Fruit fly (Drosophila melanogaster) whole organism, prepupa: ENCODE data around the gene CG2794.

Experiments
- CG10631 ChIP-seq: fragments of 200-800 bp; sonication (Bioruptor generic); optimal IDR thresholded peaks from 2 replicates; lab custom pipeline; 2016; ENCODE audit warnings: missing biosample characterization, missing genetic modification characterization
- CG10669 ChIP-seq: fragments of 200-800 bp; sonication (Bioruptor generic); optimal IDR thresholded peaks from 3 replicates; lab custom pipeline; 2018; ENCODE audit warnings: missing biosample characterization, mild to moderate bottlenecking, missing genetic modification characterization, moderate library complexity
- CG11294 ChIP-seq: fragments of 200-800 bp; sonication (Bioruptor generic); IDR thresholded peaks from 2 replicates; pipeline ENCODE4 v1.3.6; 2022; ENCODE audit warnings: missing biosample characterization, missing genetic modification characterization
- CG11762 ChIP-seq: fragments of 200-800 bp; sonication (Bioruptor generic); optimal IDR thresholded peaks from 3 replicates; lab custom pipeline; 2016; ENCODE audit warnings: missing biosample characterization, missing genetic modification characterization; ENCODE audit not compliant: insufficient read depth
- CG11902 ChIP-seq: fragments of 200-800 bp; sonication (Bioruptor generic); optimal IDR thresholded peaks from 3 replicates; lab custom pipeline; 2016; ENCODE audit warnings: missing biosample characterization, missing genetic modification characterization
- CG15336 ChIP-seq: fragments of 200-800 bp; sonication (Bioruptor generic); IDR thresholded peaks from 2 replicates; pipeline ENCODE4 v1.3.6; 2022; ENCODE audit warnings: missing biosample characterization, missing genetic modification characterization
- CG1621 ChIP-seq: fragments of 200-800 bp; sonication (Bioruptor generic); optimal IDR thresholded peaks from 3 replicates; lab custom pipeline; 2018; ENCODE audit warnings: missing biosample characterization, mild to moderate bottlenecking, missing genetic modification characterization
- CG16779 ChIP-seq: fragments of 200-800 bp; sonication (Bioruptor generic); optimal IDR thresholded peaks from 3 replicates; lab custom pipeline; 2017; ENCODE audit warnings: missing biosample characterization, mild to moderate bottlenecking, missing genetic modification characterization
- CG3032 ChIP-seq: fragments of 200-800 bp; optimal IDR thresholded peaks from 2 replicates; lab custom pipeline; 2019; ENCODE audit warnings: missing biosample characterization, mild to moderate bottlenecking, missing genetic modification characterization, moderate library complexity
- CG31627 ChIP-seq: fragments of 200-800 bp; sonication (Bioruptor generic); optimal IDR thresholded peaks from 3 replicates; lab custom pipeline; 2016; ENCODE audit warnings: missing biosample characterization, missing genetic modification characterization
- CG3919 ChIP-seq: fragments of 200-800 bp; sonication (Bioruptor generic); optimal IDR thresholded peaks from 3 replicates; lab custom pipeline; 2016; ENCODE audit warnings: missing biosample characterization, missing genetic modification characterization
- CG6792 ChIP-seq: fragments of 200-800 bp; sonication (Bioruptor generic); optimal IDR thresholded peaks from 3 replicates; lab custom pipeline; 2016; ENCODE audit warnings: missing biosample characterization, missing genetic modification characterization
- CG6808 ChIP-seq: fragments of 200-800 bp; sonication (Bioruptor generic); optimal IDR thresholded peaks from 3 replicates; lab custom pipeline; 2017; ENCODE audit warnings: missing biosample characterization, missing genetic modification characterization, mild to moderate bottlenecking, moderate library complexity, missing genetic modification reagents
- CG6854 ChIP-seq: fragments of 200-800 bp; sonication (Bioruptor generic); optimal IDR thresholded peaks from 2 replicates; lab custom pipeline; 2017; ENCODE audit warnings: missing biosample characterization, mild to moderate bottlenecking, missing genetic modification characterization
- CG8119 ChIP-seq: fragments of 200-800 bp; sonication (Bioruptor generic); IDR thresholded peaks from 3 replicates; pipeline ENCODE4 v1.3.6; 2022; ENCODE audit warnings: missing biosample characterization, missing genetic modification characterization
- CG8319 ChIP-seq: fragments of 200-800 bp; sonication (Bioruptor generic); optimal IDR thresholded peaks from 3 replicates; lab custom pipeline; 2016; ENCODE audit warnings: missing biosample characterization, missing genetic modification characterization
- CG8632 ChIP-seq: fragments of 200-800 bp; sonication (Bioruptor generic); optimal IDR thresholded peaks from 3 replicates; lab custom pipeline; 2016; ENCODE audit warnings: missing biosample characterization, missing genetic modification characterization
- CG9139 ChIP-seq: fragments of 200-800 bp; sonication (Bioruptor generic); optimal IDR thresholded peaks from 3 replicates; lab custom pipeline; 2017; ENCODE audit warnings: missing biosample characterization, mild to moderate bottlenecking, missing genetic modification characterization
- Eip75B ChIP-seq: fragments of 200-800 bp; sonication (Bioruptor generic); optimal IDR thresholded peaks from 3 replicates; lab custom pipeline; 2016; ENCODE audit warnings: missing biosample characterization, missing genetic modification characterization
- Eip78C ChIP-seq: fragments of 200-800 bp; sonication (Bioruptor generic); peaks from one replicate; lab custom pipeline; 2016; ENCODE audit warnings: missing biosample characterization, missing genetic modification characterization
- Eip93F ChIP-seq: fragments of 200-800 bp; sonication (Bioruptor generic); optimal IDR thresholded peaks from 2 replicates; lab custom pipeline; 2016; ENCODE audit warnings: missing biosample characterization, mild to moderate bottlenecking, missing genetic modification characterization
- Ets21C ChIP-seq: fragments of 200-800 bp; sonication (Bioruptor generic); optimal IDR thresholded peaks from 3 replicates; lab custom pipeline; 2016; ENCODE audit warnings: missing biosample characterization, missing genetic modification characterization
- Ets96B ChIP-seq: fragments of 200-800 bp; optimal IDR thresholded peaks from 2 replicates; lab custom pipeline; 2019; ENCODE audit warnings: missing biosample characterization, mild to moderate bottlenecking, missing genetic modification characterization, moderate library complexity
- Gug ChIP-seq: fragments of 200-800 bp; sonication (Bioruptor generic); IDR thresholded peaks from 2 replicates; pipeline ENCODE4 v1.3.6; 2022; ENCODE audit warnings: missing biosample characterization, missing genetic modification characterization
- Met ChIP-seq: fragments of 200-800 bp; sonication (Bioruptor generic); optimal IDR thresholded peaks from 3 replicates; lab custom pipeline; 2016; ENCODE audit warnings: missing biosample characterization, missing genetic modification characterization
- Smox ChIP-seq: fragments of 200-800 bp; sonication (Bioruptor generic); optimal IDR thresholded peaks from 3 replicates; lab custom pipeline; 2016; ENCODE audit warnings: missing biosample characterization, missing genetic modification characterization
- Sox102F ChIP-seq: fragments of 200-800 bp; sonication (Bioruptor generic); optimal IDR thresholded peaks from 2 replicates; lab custom pipeline; 2016; ENCODE audit warnings: missing biosample characterization, mild to moderate bottlenecking, missing genetic modification characterization
- Sox14 ChIP-seq: fragments of 200-800 bp; sonication (Bioruptor generic); optimal IDR thresholded peaks from 3 replicates; lab custom pipeline; 2016; ENCODE audit warnings: missing biosample characterization, missing genetic modification characterization
- Sox15 ChIP-seq: fragments of 200-800 bp; sonication (Bioruptor generic); optimal IDR thresholded peaks from 3 replicates; lab custom pipeline; 2016; ENCODE audit warnings: missing biosample characterization, missing genetic modification characterization
- achi ChIP-seq: fragments of 200-800 bp; sonication (Bioruptor generic); optimal IDR thresholded peaks from 3 replicates; lab custom pipeline; 2016; ENCODE audit warnings: missing biosample characterization, missing genetic modification characterization
- cyc ChIP-seq: fragments of 200-800 bp; sonication (Bioruptor generic); optimal IDR thresholded peaks from 3 replicates; lab custom pipeline; 2016; ENCODE audit warnings: missing biosample characterization, missing genetic modification characterization
- dac ChIP-seq: fragments of 200-800 bp; sonication (Bioruptor generic); optimal IDR thresholded peaks from 2 replicates; lab custom pipeline; 2017; ENCODE audit warnings: missing biosample characterization, mild to moderate bottlenecking, missing genetic modification characterization
- dsx ChIP-seq: fragments of 200-800 bp; optimal IDR thresholded peaks from 3 replicates; lab custom pipeline; 2019; ENCODE audit warnings: missing biosample characterization, mild to moderate bottlenecking, missing genetic modification characterization, moderate library complexity; ENCODE audit not compliant: poor library complexity, severe bottlenecking
- eg ChIP-seq: fragments of 200-800 bp; sonication (Bioruptor generic); IDR thresholded peaks from 3 replicates; pipeline ENCODE4 v1.3.6; 2022; ENCODE audit warnings: missing biosample characterization, missing genetic modification characterization
- esn ChIP-seq: fragments of 200-800 bp; sonication (Bioruptor generic); optimal IDR thresholded peaks from 2 replicates; lab custom pipeline; 2016; ENCODE audit warnings: missing biosample characterization, mild to moderate bottlenecking, missing genetic modification characterization, moderate library complexity
- fd59A ChIP-seq: fragments of 200-800 bp; sonication (Bioruptor generic); optimal IDR thresholded peaks from 2 replicates; lab custom pipeline; 2017; ENCODE audit warnings: missing biosample characterization, mild to moderate bottlenecking, missing genetic modification characterization, missing genetic modification reagents
- fd85E ChIP-seq: fragments of 200-800 bp; sonication (Bioruptor generic); optimal IDR thresholded peaks from 3 replicates; lab custom pipeline; 2016; ENCODE audit warnings: missing biosample characterization, missing genetic modification characterization
- fkh ChIP-seq: fragments of 200-800 bp; sonication (Bioruptor generic); optimal IDR thresholded peaks from 3 replicates; lab custom pipeline; 2017; ENCODE audit warnings: missing biosample characterization, mild to moderate bottlenecking, missing genetic modification characterization, moderate library complexity
- net ChIP-seq: fragments of 200-800 bp; sonication (Bioruptor generic); optimal IDR thresholded peaks from 3 replicates; lab custom pipeline; 2016; ENCODE audit warnings: missing biosample characterization, missing genetic modification characterization
- salr ChIP-seq, 2 experiments: fragments of 200-800 bp; sonication (Bioruptor generic); optimal IDR thresholded peaks; 3 replicates each; lab custom pipeline; 2016 to 2018; ENCODE audit warnings: missing biosample characterization in 2 of 2, missing genetic modification characterization in 2 of 2, mild to moderate bottlenecking in 1 of 2
- spab ChIP-seq: fragments of 200-800 bp; sonication (Bioruptor generic); optimal IDR thresholded peaks from 2 replicates; lab custom pipeline; 2017; ENCODE audit warnings: missing biosample characterization, mild to moderate bottlenecking, missing genetic modification characterization, missing genetic modification reagents
- ss ChIP-seq, 2 experiments: fragments of 200-800 bp; sonication (Bioruptor generic); optimal IDR thresholded peaks; 2 replicates in 1 of 2; 3 replicates in 1 of 2; lab custom pipeline; 2017 to 2018; ENCODE audit warnings: mild to moderate bottlenecking in 2 of 2, missing biosample characterization in 2 of 2, missing genetic modification characterization in 2 of 2, moderate library complexity in 1 of 2
- svp ChIP-seq: fragments of 200-800 bp; sonication (Bioruptor generic); peaks from one replicate; lab custom pipeline; 2016; ENCODE audit warnings: missing biosample characterization, missing genetic modification characterization
- topi ChIP-seq: fragments of 200-800 bp; sonication (Bioruptor generic); optimal IDR thresholded peaks from 3 replicates; lab custom pipeline; 2016; ENCODE audit warnings: missing biosample characterization, missing genetic modification characterization
- vri ChIP-seq: fragments of 200-800 bp; sonication (Bioruptor generic); optimal IDR thresholded peaks from 3 replicates; lab custom pipeline; 2016; ENCODE audit warnings: missing biosample characterization, mild to moderate bottlenecking, missing genetic modification characterization

CG2794 gene

dm6 chr2L:563769-564550, at the start of gene CG2794, which contains the start of gene uncNacbeta:
CG2794 (plus strand) TSS chr2L:564163.
uncNacbeta (minus strand) TSS chr2L:563819.
- TF ChIP-seq topi (GFP tag; lab: Kevin White, UChicago) (no peak), Gug (GFP tag; lab: Robert Waterston, UW) (no peak), CG1621 (peak; percentile 92), esn (GFP tag; lab: Kevin White, UChicago) (peak; percentile 43)

DNA sequence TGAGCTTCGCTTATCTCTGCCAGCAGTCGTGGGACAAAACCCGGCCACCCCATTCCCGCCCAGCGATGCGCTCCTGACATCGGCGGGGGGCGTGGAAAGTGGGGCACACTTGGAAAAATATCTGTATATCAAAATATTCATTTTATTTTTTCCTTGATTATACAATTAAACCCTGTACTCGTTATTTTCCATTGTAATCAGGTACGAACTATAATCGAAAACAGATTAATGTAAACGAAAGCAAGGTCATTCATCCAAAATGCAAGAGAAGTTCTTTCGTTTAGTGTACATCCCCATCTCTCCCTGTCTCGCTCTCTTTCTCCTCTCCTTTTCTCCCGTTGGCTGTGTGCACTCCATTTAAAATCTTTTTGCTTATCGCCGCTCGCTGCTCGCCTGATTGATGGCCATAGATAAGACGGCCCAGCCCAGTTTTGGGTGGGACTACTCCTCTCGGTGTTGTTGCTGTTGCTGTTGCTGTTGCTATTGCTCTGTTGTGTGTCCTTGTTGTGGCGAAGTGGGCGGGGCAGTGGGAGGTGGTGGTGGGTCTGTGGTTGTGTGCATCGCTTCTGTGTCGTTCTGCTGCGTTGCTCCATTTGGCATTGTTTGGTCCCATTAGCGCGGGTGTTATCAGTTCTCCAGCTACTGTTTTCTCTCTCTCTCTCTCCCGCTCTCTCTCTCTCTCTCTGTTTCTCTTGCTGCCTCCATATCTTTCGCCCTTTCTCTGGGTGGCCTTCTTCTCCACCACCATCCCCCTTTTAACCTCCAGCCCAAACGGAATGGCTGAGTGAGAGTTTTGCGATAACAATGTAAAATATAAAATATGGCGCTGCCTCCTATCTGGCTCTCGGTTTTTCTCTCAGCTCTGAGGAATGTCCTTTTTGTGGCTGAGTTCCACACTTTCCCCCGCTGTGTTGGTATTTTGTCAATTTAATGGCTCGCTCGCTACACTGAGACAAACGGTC, 47.6 kb upstream of the CG2794 start:
- TF ChIP-seq spab (GFP tag; lab: Kevin White, UChicago) = peak; percentile 68
- TF ChIP-seq CG6792 = peak; percentile 84
- peak; percentile 77 for TF ChIP-seq Smox (GFP tag; lab: Kevin White, UChicago)
- peak; percentile 81 for TF ChIP-seq topi (GFP tag; lab: Kevin White, UChicago)
- TF ChIP-seq CG11762 (GFP tag; lab: Kevin White, UChicago) = peak; percentile 63
- peak; percentile 27 for TF ChIP-seq CG9139 (GFP tag; lab: Kevin White, UChicago)
- TF ChIP-seq Sox14 (GFP tag; lab: Kevin White, UChicago) = peak; percentile 82
- no peak for TF ChIP-seq fkh
- peak; percentile 70 for TF ChIP-seq achi (GFP tag; lab: Kevin White, UChicago)
- TF ChIP-seq salr (GFP tag; optimal IDR thresholded peaks at IDR 0.05; lab: Kevin White, UChicago) = peak; percentile 31 to 57
- TF ChIP-seq CG31627 (GFP tag; lab: Kevin White, UChicago) = peak; percentile 86
- peak; percentile 67 for TF ChIP-seq CG15336 (GFP tag; lab: Robert Waterston, UW)
- peak; percentile 80 for TF ChIP-seq CG3032 (tag; lab: Kevin White, UChicago)
- TF ChIP-seq Sox102F (GFP tag; lab: Kevin White, UChicago) = peak; percentile 78
- peak; percentile 74 for TF ChIP-seq net (GFP tag; lab: Kevin White, UChicago)
- peak; percentile 69 for TF ChIP-seq eg (GFP tag; lab: Robert Waterston, UW)
- peak; percentile 70 for TF ChIP-seq Gug (GFP tag; lab: Robert Waterston, UW)
- TF ChIP-seq CG3919 (GFP tag; lab: Kevin White, UChicago) = peak; percentile 81
- TF ChIP-seq svp (GFP tag; lab: Kevin White, UChicago) = peak; percentile 91
- TF ChIP-seq vri (GFP tag; lab: Kevin White, UChicago) = peak; percentile 31
- TF ChIP-seq CG8319 (GFP tag; lab: Kevin White, UChicago) = peak; percentile 58
- TF ChIP-seq Eip78C (GFP tag; lab: Kevin White, UChicago) = peak; percentile 94
- TF ChIP-seq fd59A (GFP tag; lab: Kevin White, UChicago) = peak; percentile 72
- peak; percentile 57 for TF ChIP-seq fd85E (GFP tag; lab: Kevin White, UChicago)
- TF ChIP-seq CG8119 = peak; percentile 80
- peak; percentile 38 for TF ChIP-seq dac (GFP tag; lab: Kevin White, UChicago)
- TF ChIP-seq CG6854 = no peak
- TF ChIP-seq CG11294 (GFP tag; lab: Robert Waterston, UW) = peak; percentile 59; the same call in 1 of the 2 replicates
- peak; percentile 15 for TF ChIP-seq CG16779 (tag; lab: Kevin White, UChicago)
- peak; percentile 65 for TF ChIP-seq dsx (GFP tag; lab: Kevin White, UChicago)
- TF ChIP-seq Met (GFP tag; lab: Kevin White, UChicago) = peak; percentile 83
- TF ChIP-seq CG6808 (GFP tag; lab: Kevin White, UChicago) = peak; percentile 75
- peak; percentile 66 for TF ChIP-seq CG8632 (GFP tag; lab: Kevin White, UChicago)
- TF ChIP-seq Eip75B (GFP tag; lab: Kevin White, UChicago) = peak; percentile 84
- peak; percentile 81 for TF ChIP-seq cyc (GFP tag; lab: Kevin White, UChicago)
- TF ChIP-seq Sox15 (GFP tag; lab: Kevin White, UChicago) = peak; percentile 63
- TF ChIP-seq CG11902 (GFP tag; lab: Kevin White, UChicago) = peak; percentile 78
- TF ChIP-seq Eip93F (GFP tag; lab: Kevin White, UChicago) = no peak
- TF ChIP-seq CG10669 (GFP tag; lab: Kevin White, UChicago) = peak; percentile 76
- TF ChIP-seq ss (GFP tag; optimal IDR thresholded peaks at IDR 0.05; lab: Kevin White, UChicago) = peak; percentile 14 to 59
- peak; percentile 74 for TF ChIP-seq Ets96B
- TF ChIP-seq CG10631 = peak; percentile 76
- TF ChIP-seq Ets21C (GFP tag; lab: Kevin White, UChicago) = peak; percentile 86
